Worm (Caenorhabditis elegans) whole organism, L2 larva: ENCODE data around the gene Y73B6BL.29.

Source experiments
- ZK546.5 ChIP-seq: sonication (generic microtip); optimal IDR thresholded peaks from 2 replicates; lab custom pipeline; 2017; ENCODE audit warnings: missing biosample characterization, missing genetic modification characterization
- ama-1 ChIP-seq: fragments of 150-350 bp; optimal IDR thresholded peaks from 2 replicates; lab custom pipeline; 2018; ENCODE audit warnings: inconsistent platforms
- elt-1 ChIP-seq: fragments of 150-350 bp; optimal IDR thresholded peaks from 2 replicates; lab custom pipeline; 2014; ENCODE audit warnings: missing biosample characterization, missing genetic modification characterization
- fos-1 ChIP-seq: fragments of 150-350 bp; optimal IDR thresholded peaks from 2 replicates; lab custom pipeline; 2014; ENCODE audit warnings: missing biosample characterization, missing genetic modification characterization
- unc-62 ChIP-seq: fragments of 150-350 bp; optimal IDR thresholded peaks from 2 replicates; lab custom pipeline; 2014; ENCODE audit warnings: missing biosample characterization, missing genetic modification reagents, missing genetic modification characterization
- zag-1 ChIP-seq: fragments of 150-350 bp; optimal IDR thresholded peaks from 2 replicates; lab custom pipeline; 2014; ENCODE audit warnings: missing biosample characterization, missing genetic modification characterization

ce11 chrIV:6301764-6302163, 20.0 kb upstream of the Y73B6BL.29 start, which contains the start of gene srv-26:
- TF ChIP-seq zag-1 (no peak), elt-1 (no peak), fos-1 (tag; lab: Kevin White, UChicago) (no peak), ZK546.5 (tag; lab: Kevin White, UChicago) (no peak), ama-1 (lab: Kevin White, UChicago) (no peak), unc-62 (no peak)
